Fruit fly (Drosophila melanogaster): ENCODE data around the gene CG14397.

The CG14397 gene

DNA sequence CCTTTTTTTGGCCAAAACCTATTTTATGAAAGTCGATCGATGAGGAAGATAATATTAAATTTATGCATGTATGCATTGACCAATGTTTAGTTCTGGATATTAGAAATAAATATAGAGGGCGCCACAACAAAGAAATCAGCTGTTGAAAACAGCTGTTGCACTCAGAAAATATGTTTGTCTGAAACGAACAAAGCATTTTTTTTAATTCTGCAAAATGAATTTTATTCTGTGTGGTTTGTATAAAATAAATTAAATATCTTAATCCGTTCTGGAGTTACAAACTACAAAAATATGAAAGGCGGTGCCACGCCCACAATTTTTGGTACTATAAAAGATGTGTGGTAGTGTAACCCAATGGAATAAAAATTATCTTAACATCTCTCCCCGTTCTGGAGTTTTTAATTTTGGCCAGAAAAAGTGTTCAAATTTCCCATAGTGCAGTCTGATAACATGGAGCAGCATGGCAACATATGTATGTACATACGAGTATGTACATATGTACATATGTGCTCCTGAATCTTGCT is 17.8 kb downstream of the CG14397 start (continued):
- TF ChIP-seq CG17186 (GFP tag; optimal IDR thresholded peaks at IDR 0.05), result no peak
- 0 out of 2 replicates have a peak, but pooled peaks have one; percentile 30 for TF ChIP-seq Atf6 (GFP tag; IDR thresholded peaks at IDR 0.05)
- TF ChIP-seq NC2β (GFP tag; optimal IDR thresholded peaks at IDR 0.05), result peak; percentile 24
- peak; percentile 33 for TF ChIP-seq btn (GFP tag; optimal IDR thresholded peaks at IDR 0.05)
- TF ChIP-seq Tbp (GFP tag; optimal IDR thresholded peaks at IDR 0.05), result no peak
- TF ChIP-seq Dref (GFP tag; IDR thresholded peaks at IDR 0.05), result no peak
- no peak for TF ChIP-seq wor (GFP tag; IDR thresholded peaks at IDR 0.05)
- peak; percentile 31 for TF ChIP-seq oc (tag; optimal IDR thresholded peaks at IDR 0.05)
- no peak for TF ChIP-seq rib (GFP tag; IDR thresholded peaks at IDR 0.05)
- TF ChIP-seq ATbp (GFP tag; optimal IDR thresholded peaks at IDR 0.05), result peak; percentile 34
- peak; percentile 37 for TF ChIP-seq pnt (GFP tag; optimal IDR thresholded peaks at IDR 0.05)
- peak; percentile 54 for TF ChIP-seq Blimp-1 (GFP tag; optimal IDR thresholded peaks at IDR 0.05)
- peak; percentile 51 for TF ChIP-seq Hsf (GFP tag; optimal IDR thresholded peaks at IDR 0.05)
- TF ChIP-seq phol (tag; optimal IDR thresholded peaks at IDR 0.05), result peak; percentile 65
- TF ChIP-seq Sox102F (GFP tag; optimal IDR thresholded peaks at IDR 0.05), result peak; percentile 79
- no peak for TF ChIP-seq CG18599 (GFP tag; optimal IDR thresholded peaks at IDR 0.05)
- no peak for TF ChIP-seq al (GFP tag; IDR thresholded peaks at IDR 0.05)
- TF ChIP-seq CG1233 (GFP tag; optimal IDR thresholded peaks at IDR 0.05), result peak; percentile 34
- TF ChIP-seq Max (GFP tag; optimal IDR thresholded peaks at IDR 0.05), result peak; percentile 81
- peak; percentile 29 for TF ChIP-seq gro (GFP tag; optimal IDR thresholded peaks at IDR 0.05)
- TF ChIP-seq hb (GFP tag; IDR thresholded peaks at IDR 0.05; ENCODE audit: partially characterized antibody), result no peak
- no peak for TF ChIP-seq CG1832 (GFP tag; optimal IDR thresholded peaks at IDR 0.05)
- TF ChIP-seq Deaf1 (tag; optimal IDR thresholded peaks at IDR 0.05), result peak; percentile 21
- TF ChIP-seq CG15514 (GFP tag; optimal IDR thresholded peaks at IDR 0.05), result peak; percentile 37
- no peak for TF ChIP-seq CG7786 (GFP tag; optimal IDR thresholded peaks at IDR 0.05)
- TF ChIP-seq ap (GFP tag; IDR thresholded peaks at IDR 0.05), result no peak
- TF ChIP-seq usp (GFP tag; optimal IDR thresholded peaks at IDR 0.05), result no peak
- TF ChIP-seq abd-A (tag; optimal IDR thresholded peaks at IDR 0.05), result no peak
- peak; percentile 28 for TF ChIP-seq CG2116 (GFP tag; optimal IDR thresholded peaks at IDR 0.05)
- no peak for TF ChIP-seq Doc2 (GFP tag; IDR thresholded peaks at IDR 0.05)
- no peak for TF ChIP-seq CG14965 (GFP tag; optimal IDR thresholded peaks at IDR 0.05; ENCODE audit: borderline replicate concordance)
- peak; percentile 57 for TF ChIP-seq CG17385 (GFP tag; optimal IDR thresholded peaks at IDR 0.05)
- TF ChIP-seq Fer1 (GFP tag; optimal IDR thresholded peaks at IDR 0.05), result no peak
- no peak for TF ChIP-seq CG9437 (GFP tag; optimal IDR thresholded peaks at IDR 0.05)
- TF ChIP-seq CG16863 (GFP tag; optimal IDR thresholded peaks at IDR 0.05), result peak; percentile 53
- peak; percentile 26 for TF ChIP-seq CG2120 (GFP tag; optimal IDR thresholded peaks at IDR 0.05)
- TF ChIP-seq Neu2 (GFP tag; optimal IDR thresholded peaks at IDR 0.05; ENCODE audit: borderline replicate concordance), result no peak
- TF ChIP-seq CG3065 (GFP tag; optimal IDR thresholded peaks at IDR 0.05), result peak; percentile 29
- TF ChIP-seq nmo (GFP tag; optimal IDR thresholded peaks at IDR 0.05), result peak; percentile 85
- peak; percentile 48 for TF ChIP-seq cato (GFP tag; optimal IDR thresholded peaks at IDR 0.05; ENCODE audit: borderline replicate concordance)
- TF ChIP-seq Eip74EF (GFP tag; optimal IDR thresholded peaks at IDR 0.05), result peak in 1 of 2 experiments; percentile 73
- peak; percentile 42 for TF ChIP-seq jing (GFP tag; optimal IDR thresholded peaks at IDR 0.05)
- TF ChIP-seq lola (GFP tag; optimal IDR thresholded peaks at IDR 0.05), result peak in 1 of 3 experiments; percentile 82
- TF ChIP-seq slbo (GFP tag; IDR thresholded peaks at IDR 0.05), result no peak; the same call in 1 of the 2 replicates
- peak; percentile 36 for TF ChIP-seq maf-S (GFP tag; optimal IDR thresholded peaks at IDR 0.05)
- peak; percentile 8 for TF ChIP-seq eyg (GFP tag; optimal IDR thresholded peaks at IDR 0.05)
- TF ChIP-seq zfh1 (GFP tag; IDR thresholded peaks at IDR 0.05), result peak; percentile 78
- TF ChIP-seq dpn (GFP tag; optimal IDR thresholded peaks at IDR 0.05), result peak; percentile 4 to 29
- no peak for TF ChIP-seq CG15011 (GFP tag; optimal IDR thresholded peaks at IDR 0.05)
- TF ChIP-seq Dbx (GFP tag; IDR thresholded peaks at IDR 0.05), result no peak

Measured in whole organism, embryonic.